Worm (Caenorhabditis elegans) whole organism, L3 larva: ENCODE measurements around the gene sto-3.

Experiments
- elt-2 ChIP-seq: sonication (generic microtip); optimal IDR thresholded peaks from 2 replicates; lab custom pipeline; 2016; ENCODE audit warnings: missing genetic modification reagents, mild to moderate bottlenecking, missing genetic modification characterization, missing compliant biosample characterization
- elt-3 ChIP-seq, 3 experiments: fragments of 150-350 bp in 1 of 3; sonication (generic microtip) in 2 of 3; optimal IDR thresholded peaks; 2 replicates in 2 of 3; 4 replicates in 1 of 3; lab custom pipeline; 2014 to 2017; ENCODE audit warnings: missing biosample characterization in 3 of 3, missing genetic modification characterization in 3 of 3
- fos-1 ChIP-seq: fragments of 150-350 bp; optimal IDR thresholded peaks from 2 replicates; lab custom pipeline; 2014; ENCODE audit warnings: missing biosample characterization, missing genetic modification characterization
- hmg-11 ChIP-seq: sonication (generic microtip); optimal IDR thresholded peaks from 2 replicates; lab custom pipeline; 2016; ENCODE audit warnings: missing genetic modification characterization, missing compliant biosample characterization
- lin-15B ChIP-seq: fragments of 150-350 bp; optimal IDR thresholded peaks from 2 replicates; lab custom pipeline; 2014; ENCODE audit warnings: missing biosample characterization, missing genetic modification characterization
- nhr-11 ChIP-seq: fragments of 150-350 bp; optimal IDR thresholded peaks from 2 replicates; lab custom pipeline; 2014; ENCODE audit warnings: missing biosample characterization, missing genetic modification characterization
- nhr-23 ChIP-seq: fragments of 150-350 bp; optimal IDR thresholded peaks from 2 replicates; lab custom pipeline; 2014; ENCODE audit warnings: missing biosample characterization, missing genetic modification reagents, missing genetic modification characterization
- nhr-43 ChIP-seq: sonication (generic microtip); optimal IDR thresholded peaks from 2 replicates; lab custom pipeline; 2016; ENCODE audit warnings: mild to moderate bottlenecking, missing genetic modification characterization, missing compliant biosample characterization; ENCODE audit not compliant: poor library complexity, severe bottlenecking
- pha-4 ChIP-seq: fragments of 150-350 bp; optimal IDR thresholded peaks from 2 replicates; lab custom pipeline; 2014; ENCODE audit warnings: missing biosample characterization, missing genetic modification reagents, missing genetic modification characterization
- snpc-4 ChIP-seq: fragments of 150-350 bp; optimal IDR thresholded peaks from 2 replicates; lab custom pipeline; 2014; ENCODE audit warnings: missing biosample characterization, missing genetic modification characterization
- unc-39 ChIP-seq: sonication (generic microtip); optimal IDR thresholded peaks from 4 replicates; lab custom pipeline; 2017; ENCODE audit warnings: missing biosample characterization, missing genetic modification characterization
- unc-62 ChIP-seq: fragments of 150-350 bp; sonication (generic microtip); optimal IDR thresholded peaks from 4 replicates; lab custom pipeline; 2014; ENCODE audit warnings: missing biosample characterization, missing genetic modification reagents, missing genetic modification characterization

DNA sequence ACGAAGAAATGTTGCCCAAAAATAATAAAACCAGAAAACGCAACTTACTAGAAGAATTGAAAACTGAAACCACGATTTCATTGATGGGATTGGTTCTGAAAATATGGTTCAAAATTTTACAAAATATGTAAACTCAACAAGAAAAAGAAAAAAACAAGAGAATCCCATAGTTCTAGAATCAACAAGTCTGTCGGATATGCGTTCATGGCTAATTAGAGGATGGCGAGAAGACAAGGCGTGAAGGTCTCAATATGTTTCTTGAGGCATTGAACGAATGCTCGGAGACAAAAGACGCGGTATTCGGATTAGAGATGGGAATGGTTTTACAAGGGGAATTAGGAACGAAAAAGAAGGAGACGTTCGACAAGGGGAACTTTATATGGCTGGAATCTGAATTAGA, 28.9 kb upstream of the sto-3 start, which contains the start of gene cutl-11:
- no peak for TF ChIP-seq elt-3 (tag; optimal IDR thresholded peaks at IDR 0.05; lab: Kevin White, UChicago)
- TF ChIP-seq fos-1 (tag; lab: Kevin White, UChicago), result no peak
- no peak for TF ChIP-seq nhr-43 (tag; lab: Kevin White, UChicago)
- no peak for TF ChIP-seq lin-15B (tag; lab: Kevin White, UChicago)
- no peak for TF ChIP-seq hmg-11
- no peak for TF ChIP-seq unc-39
- no peak for TF ChIP-seq pha-4
- no peak for TF ChIP-seq snpc-4 (tag; lab: Kevin White, UChicago)
- no peak for TF ChIP-seq elt-2
- no peak for TF ChIP-seq nhr-11 (tag; lab: Kevin White, UChicago)
- TF ChIP-seq nhr-23, result no peak
- no peak for TF ChIP-seq unc-62
